Fruit fly (Drosophila melanogaster) whole organism, embryonic: ENCODE data around the gene SMSr.
A peak's percentile ranks its signal among the peaks of the same experiment; 100 is the strongest.

Source experiments
- BEAF-32 ChIP-seq: fragments of 200-800 bp; sonication (Bioruptor generic); optimal IDR thresholded peaks from 3 replicates; lab custom pipeline; 2017; ENCODE audit warnings: missing biosample characterization, missing genetic modification characterization, mild to moderate bottlenecking, moderate library complexity, missing genetic modification reagents
- Blimp-1 ChIP-seq: fragments of 200-800 bp; sonication (Bioruptor generic); optimal IDR thresholded peaks from 3 replicates; lab custom pipeline; 2018; ENCODE audit warnings: missing biosample characterization, missing genetic modification characterization, mild to moderate bottlenecking, moderate library complexity, missing genetic modification reagents
- BtbVII ChIP-seq: fragments of 200-800 bp; sonication (Bioruptor generic); optimal IDR thresholded peaks from 3 replicates; lab custom pipeline; 2017; ENCODE audit warnings: missing biosample characterization, mild to moderate bottlenecking, missing genetic modification characterization
- CG12071 ChIP-seq: fragments of 200-800 bp; sonication (Bioruptor generic); optimal IDR thresholded peaks from 3 replicates; lab custom pipeline; 2018; ENCODE audit warnings: missing biosample characterization, mild to moderate bottlenecking, missing genetic modification characterization
- CG17186 ChIP-seq: fragments of 200-800 bp; sonication (Bioruptor generic); optimal IDR thresholded peaks from 3 replicates; lab custom pipeline; 2017; ENCODE audit warnings: missing biosample characterization, missing genetic modification reagents, missing genetic modification characterization
- CG17612 ChIP-seq: fragments of 200-800 bp; sonication (Bioruptor generic); IDR thresholded peaks from 2 replicates; pipeline ENCODE4 v1.3.6; 2022; ENCODE audit warnings: missing biosample characterization, missing genetic modification characterization
- CG5245 ChIP-seq: fragments of 200-800 bp; sonication (Bioruptor generic); optimal IDR thresholded peaks from 3 replicates; lab custom pipeline; 2016; ENCODE audit warnings: missing biosample characterization, missing genetic modification characterization
- CG6654 ChIP-seq: fragments of 200-800 bp; sonication (Bioruptor generic); optimal IDR thresholded peaks from 2 replicates; lab custom pipeline; 2017; ENCODE audit warnings: missing biosample characterization, mild to moderate bottlenecking, missing genetic modification characterization
- CG9215 ChIP-seq: fragments of 200-800 bp; sonication (Bioruptor generic); IDR thresholded peaks from 2 replicates; pipeline ENCODE4 v1.3.6; 2022; ENCODE audit warnings: missing biosample characterization, missing genetic modification characterization
- Med ChIP-seq: fragments of 200-800 bp; sonication (Bioruptor generic); peaks from one replicate; lab custom pipeline; 2016; ENCODE audit warnings: missing biosample characterization, missing genetic modification characterization, mild to moderate bottlenecking, inconsistent platforms, moderate library complexity
- Stat92E ChIP-seq, 3 experiments: fragments of >200 bp in 2 of 3; fragments of 200-800 bp in 1 of 3; sonication (Bioruptor generic) in 1 of 3; optimal IDR thresholded peaks; 2 replicates each; lab custom pipeline; 2017 to 2019; ENCODE audit warnings: missing biosample characterization in 3 of 3, missing genetic modification characterization in 3 of 3, mild to moderate bottlenecking in 1 of 3, moderate library complexity in 1 of 3
- YL-1 ChIP-seq: fragments of 200-800 bp; sonication (Bioruptor generic); optimal IDR thresholded peaks from 3 replicates; lab custom pipeline; 2017; ENCODE audit warnings: missing biosample characterization, mild to moderate bottlenecking, missing genetic modification characterization
- ab ChIP-seq: fragments of 200-800 bp; sonication (Bioruptor generic); optimal IDR thresholded peaks from 2 replicates; lab custom pipeline; 2016; ENCODE audit warnings: missing biosample characterization, missing genetic modification characterization
- ash1 ChIP-seq: fragments of 200-800 bp; sonication (Bioruptor generic); optimal IDR thresholded peaks from 2 replicates; lab custom pipeline; 2018; ENCODE audit warnings: missing biosample characterization, mild to moderate bottlenecking, missing genetic modification characterization
- chif ChIP-seq, 2 experiments: fragments of 200-800 bp; sonication (Bioruptor generic); optimal IDR thresholded peaks; 3 replicates each; lab custom pipeline; 2016; ENCODE audit warnings: missing biosample characterization in 2 of 2, missing genetic modification characterization in 2 of 2
- gcm ChIP-seq: fragments of 200-800 bp; sonication (Bioruptor generic); optimal IDR thresholded peaks from 2 replicates; lab custom pipeline; 2019; ENCODE audit warnings: missing biosample characterization, mild to moderate bottlenecking, missing genetic modification characterization, moderate library complexity
- ind ChIP-seq: fragments of 200-800 bp; sonication (Bioruptor generic); optimal IDR thresholded peaks from 3 replicates; lab custom pipeline; 2016; ENCODE audit warnings: missing biosample characterization, missing genetic modification characterization
- lov ChIP-seq, 2 experiments: fragments of 200-800 bp in 1 of 2; fragments of >200 bp in 1 of 2; sonication (Bioruptor generic) in 1 of 2; IDR thresholded peaks in 1 of 2; optimal IDR thresholded peaks in 1 of 2; 2 replicates in 1 of 2; 3 replicates in 1 of 2; pipeline versions ENCODE4 v1.3.6 to Lab custom; 2017 to 2022; ENCODE audit warnings: missing biosample characterization in 1 of 2, missing genetic modification characterization in 1 of 2
- tap ChIP-seq: fragments of 200-800 bp; optimal IDR thresholded peaks from 3 replicates; lab custom pipeline; 2019; ENCODE audit warnings: missing biosample characterization, mild to moderate bottlenecking, missing genetic modification characterization, moderate library complexity
- tgo ChIP-seq: fragments of 200-800 bp; sonication (Bioruptor generic); IDR thresholded peaks from 3 replicates; pipeline ENCODE4 v1.3.6; 2022; ENCODE audit warnings: missing biosample characterization, missing genetic modification characterization
- vfl ChIP-seq: fragments of 200-800 bp; sonication (Bioruptor generic); optimal IDR thresholded peaks from 2 replicates; lab custom pipeline; 2016; ENCODE audit warnings: missing biosample characterization, missing genetic modification characterization
- wek ChIP-seq: fragments of 200-800 bp; sonication (Bioruptor generic); optimal IDR thresholded peaks from 3 replicates; lab custom pipeline; 2018; ENCODE audit warnings: missing biosample characterization, mild to moderate bottlenecking, missing genetic modification characterization, moderate library complexity

Gene SMSr

dm6 chr3L:7328567-7329253 lies 52.6 kb downstream of the SMSr start, which contains the start of the genes mrva, CG42307 and mus312 (continued):
- TF ChIP-seq CG9215 (GFP tag; lab: Robert Waterston, UW) (peak; percentile 74), CG17186 (GFP tag; lab: Kevin White, UChicago) (peak; percentile 23), YL-1 (peak; percentile 95), ab (GFP tag; lab: Kevin White, UChicago) (peak; percentile 33), CG6654 (GFP tag; lab: Kevin White, UChicago) (no peak), CG12071 (GFP tag; lab: Kevin White, UChicago) (no peak), vfl (peak; percentile 41), wek (GFP tag; lab: Kevin White, UChicago) (peak; percentile 98), CG17612 (GFP tag; lab: Robert Waterston, UW) (no peak), BtbVII (GFP tag; lab: Kevin White, UChicago) (peak; percentile 86), tgo (GFP tag; lab: Robert Waterston, UW) (peak; percentile 90), BEAF-32 (GFP tag; lab: Kevin White, UChicago) (peak; percentile 33), Stat92E (GFP tag; optimal IDR thresholded peaks at IDR 0.05; lab: Kevin White, UChicago) (peak in 1 of 3 experiments; percentile 36), tap (tag; lab: Kevin White, UChicago) (no peak), Blimp-1 (GFP tag; lab: Kevin White, UChicago) (peak; percentile 90), CG5245 (GFP tag; lab: Kevin White, UChicago) (peak; percentile 29), chif (GFP tag; optimal IDR thresholded peaks at IDR 0.05; lab: Kevin White, UChicago) (peak in 1 of 2 experiments; percentile 49), ind (peak; percentile 86), ash1 (no peak)

DNA sequence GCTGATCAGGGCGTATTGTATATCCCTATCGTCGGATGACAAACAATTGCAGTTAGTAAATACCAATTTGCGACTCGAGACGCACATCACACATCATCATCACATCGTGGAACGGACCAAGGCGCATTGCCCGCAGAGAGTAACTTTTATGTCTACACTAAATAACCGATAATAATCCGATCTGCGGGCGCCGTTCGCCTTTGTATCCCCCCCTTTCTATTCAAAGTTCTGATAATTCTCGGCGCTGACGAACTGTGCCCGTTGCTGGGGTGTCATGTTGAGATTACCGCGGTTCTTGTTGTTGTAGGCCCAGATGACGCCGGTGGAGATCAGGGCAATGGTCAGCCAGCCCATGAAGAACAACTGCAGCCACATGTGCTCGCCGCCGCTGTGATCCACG lies 54.6 kb downstream of the SMSr start:
- TF ChIP-seq Med (peak; percentile 15), lov (optimal IDR thresholded peaks at IDR 0.05; lab: Kevin White, UChicago) (no peak), lov (GFP tag; IDR thresholded peaks at IDR 0.05; lab: Robert Waterston, UW) (no peak), gcm (GFP tag; lab: Kevin White, UChicago) (peak; percentile 83)
